Worm (Caenorhabditis elegans): ENCODE measurements around the gene srh-61.
A peak's percentile ranks its signal among the peaks of the same experiment; 100 is the strongest.

Gene srh-61

ce11 chrII:12506511-12506910 lies 9.7 kb downstream of the srh-61 start:
- no peak for TF ChIP-seq C34F6.9 (tag; optimal IDR thresholded peaks at IDR 0.05)
- TF ChIP-seq blmp-1 (tag; optimal IDR thresholded peaks at IDR 0.05; ENCODE audit: insufficient read depth): no peak
- no peak for TF ChIP-seq aly-2 (tag; optimal IDR thresholded peaks at IDR 0.05)
- no peak for TF ChIP-seq gmeb-1 (tag; optimal IDR thresholded peaks at IDR 0.05)
- TF ChIP-seq elt-1 (tag; optimal IDR thresholded peaks at IDR 0.05): no peak
- TF ChIP-seq sma-9 (GFP tag; optimal IDR thresholded peaks at IDR 0.05): no peak
- TF ChIP-seq sma-9 (tag; optimal IDR thresholded peaks at IDR 0.05): no peak
- TF ChIP-seq lin-13 (GFP tag; optimal IDR thresholded peaks at IDR 0.05): no peak
- TF ChIP-seq F13H6.1 (tag; optimal IDR thresholded peaks at IDR 0.05): no peak
- TF ChIP-seq nhr-10 (tag; optimal IDR thresholded peaks at IDR 0.05): no peak
- no peak for TF ChIP-seq ztf-4 (tag; optimal IDR thresholded peaks at IDR 0.05)
- TF ChIP-seq snpc-4 (tag; optimal IDR thresholded peaks at IDR 0.05): no peak
- no peak for TF ChIP-seq elt-3 (tag; optimal IDR thresholded peaks at IDR 0.05)
- no peak for TF ChIP-seq lin-39 (tag; optimal IDR thresholded peaks at IDR 0.05)
- TF ChIP-seq nhr-129 (tag; optimal IDR thresholded peaks at IDR 0.05): no peak
- TF ChIP-seq egl-27 (tag; optimal IDR thresholded peaks at IDR 0.05): no peak
- no peak for TF ChIP-seq unc-62 (GFP tag; optimal IDR thresholded peaks at IDR 0.05)
- no peak for TF ChIP-seq lin-11 (tag; optimal IDR thresholded peaks at IDR 0.05)
- TF ChIP-seq nhr-21 (tag; optimal IDR thresholded peaks at IDR 0.05): no peak

DNA sequence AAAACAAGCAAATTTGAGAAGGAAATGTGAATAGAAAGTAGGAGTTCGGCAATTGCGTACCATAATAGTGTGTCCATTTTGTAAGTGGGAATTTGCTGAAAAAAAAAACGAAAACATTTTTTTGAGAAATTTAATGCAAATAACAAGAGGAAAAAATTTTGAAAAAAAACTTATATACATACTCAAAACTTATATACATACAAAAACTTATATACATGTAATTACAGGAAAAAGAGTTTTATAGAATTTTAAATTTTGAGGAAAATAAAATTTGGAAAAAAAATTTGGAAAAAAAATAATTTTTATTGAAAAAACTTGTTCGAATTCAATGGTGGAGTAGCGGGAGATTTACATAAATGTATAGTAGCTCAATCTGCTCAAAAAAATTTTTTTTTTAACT lies 13.4 kb downstream of the srh-61 start, which contains the start of gene ador-1:
Gene ador-1 (minus strand): TSS at position 101 of the 400 bp plus-strand sequence.
- TF ChIP-seq zag-1 (tag; optimal IDR thresholded peaks at IDR 0.05) (no peak), aly-2 (tag; optimal IDR thresholded peaks at IDR 0.05) (no peak), ztf-1 (GFP tag; conservative IDR thresholded peaks at IDR 0.05) (no peak)

DNA sequence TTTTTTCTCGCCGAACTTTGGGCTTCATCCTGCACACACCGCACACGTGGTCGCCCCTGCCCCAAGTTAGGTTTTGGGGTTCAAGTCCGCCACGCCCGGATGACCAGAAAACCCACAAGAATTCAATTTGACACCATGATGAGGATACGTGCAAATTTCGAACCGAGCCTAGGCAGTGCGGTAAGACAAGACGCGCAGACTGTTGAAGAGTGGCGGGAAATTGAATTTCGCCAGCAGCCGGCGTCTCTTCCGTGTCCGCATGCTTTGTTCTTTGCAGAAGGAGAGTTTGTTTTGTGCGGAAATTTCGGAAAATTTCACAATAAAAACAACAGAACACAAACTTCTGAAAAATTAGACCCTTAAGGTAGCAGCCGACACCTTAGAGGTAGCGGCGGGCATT lies 16.2 kb downstream of the srh-61 start:
- TF ChIP-seq skn-1 (tag; optimal IDR thresholded peaks at IDR 0.05): no peak

- TF ChIP-seq unc-39 (tag; optimal IDR thresholded peaks at IDR 0.05): no peak
- TF ChIP-seq fos-1 (tag; optimal IDR thresholded peaks at IDR 0.05): no peak
- no peak for TF ChIP-seq ama-1 (optimal IDR thresholded peaks at IDR 0.05)
- TF ChIP-seq elt-3 (tag; optimal IDR thresholded peaks at IDR 0.05): no peak
- TF ChIP-seq unc-55 (GFP tag; optimal IDR thresholded peaks at IDR 0.05): no peak
- TF ChIP-seq C34F6.9 (tag; optimal IDR thresholded peaks at IDR 0.05): no peak
- no peak for TF ChIP-seq nhr-6 (tag; optimal IDR thresholded peaks at IDR 0.05)
- TF ChIP-seq nhr-129 (tag; optimal IDR thresholded peaks at IDR 0.05): no peak
- TF ChIP-seq F13H6.1 (tag; optimal IDR thresholded peaks at IDR 0.05): no peak
- no peak for TF ChIP-seq skn-1 (tag; optimal IDR thresholded peaks at IDR 0.05)
- no peak for TF ChIP-seq peb-1 (tag; optimal IDR thresholded peaks at IDR 0.05)
- no peak for TF ChIP-seq Y55F3AM.14 (GFP tag; optimal IDR thresholded peaks at IDR 0.05)
- no peak for TF ChIP-seq lin-11 (tag; optimal IDR thresholded peaks at IDR 0.05)
- TF ChIP-seq mab-5 (tag; optimal IDR thresholded peaks at IDR 0.05): no peak
- no peak for TF ChIP-seq lin-39 (tag; optimal IDR thresholded peaks at IDR 0.05)
- no peak for TF ChIP-seq egl-27 (tag; optimal IDR thresholded peaks at IDR 0.05)
- no peak for TF ChIP-seq sma-3 (GFP tag; optimal IDR thresholded peaks at IDR 0.05)
- TF ChIP-seq sma-9 (GFP tag; optimal IDR thresholded peaks at IDR 0.05): no peak
- TF ChIP-seq sma-9 (tag; optimal IDR thresholded peaks at IDR 0.05): no peak
- no peak for TF ChIP-seq lin-13 (GFP tag; optimal IDR thresholded peaks at IDR 0.05)
- TF ChIP-seq ztf-11 (tag; optimal IDR thresholded peaks at IDR 0.05): no peak
These were observed 19.2 kb downstream of the srh-61 start, which contains the start of gene T21B4.3 for ce11 chrII:12496981-12497380. TSS of gene T21B4.3 (minus strand) at chrII:12497081.

- TF ChIP-seq sem-4 (tag; optimal IDR thresholded peaks at IDR 0.05) (peak; percentile 46), sma-9 (GFP tag; optimal IDR thresholded peaks at IDR 0.05) (peak; percentile 85), sma-9 (tag; optimal IDR thresholded peaks at IDR 0.05) (no peak), crh-2 (tag; optimal IDR thresholded peaks at IDR 0.05) (peak; percentile 60), lin-13 (GFP tag; optimal IDR thresholded peaks at IDR 0.05) (no peak), nhr-237 (tag; optimal IDR thresholded peaks at IDR 0.05) (no peak), aly-2 (tag; optimal IDR thresholded peaks at IDR 0.05) (no peak), nhr-23 (tag; optimal IDR thresholded peaks at IDR 0.05) (no peak), peb-1 (tag; optimal IDR thresholded peaks at IDR 0.05) (no peak), zag-1 (tag; optimal IDR thresholded peaks at IDR 0.05) (no peak), unc-39 (tag; optimal IDR thresholded peaks at IDR 0.05) (no peak), elt-1 (tag; optimal IDR thresholded peaks at IDR 0.05) (no peak), unc-55 (GFP tag; optimal IDR thresholded peaks at IDR 0.05) (peak; percentile 71), ceh-82 (tag; optimal IDR thresholded peaks at IDR 0.05) (no peak), ZK546.5 (tag; optimal IDR thresholded peaks at IDR 0.05) (no peak), gmeb-1 (tag; optimal IDR thresholded peaks at IDR 0.05) (peak; percentile 69), sma-3 (GFP tag; optimal IDR thresholded peaks at IDR 0.05) (peak; percentile 65), nhr-12 (tag; optimal IDR thresholded peaks at IDR 0.05) (no peak), nhr-21 (tag; optimal IDR thresholded peaks at IDR 0.05) (peak; percentile 60), ztf-11 (tag; optimal IDR thresholded peaks at IDR 0.05) (no peak), alr-1 (tag; optimal IDR thresholded peaks at IDR 0.05) (no peak), ztf-4 (tag; optimal IDR thresholded peaks at IDR 0.05) (no peak), C34F6.9 (tag; optimal IDR thresholded peaks at IDR 0.05) (peak; percentile 56), mdl-1 (tag; optimal IDR thresholded peaks at IDR 0.05) (no peak), egl-27 (tag; optimal IDR thresholded peaks at IDR 0.05) (peak; percentile 53), mbf-1 (tag; optimal IDR thresholded peaks at IDR 0.05) (no peak), ama-1 (optimal IDR thresholded peaks at IDR 0.05) (no peak), lin-11 (tag; optimal IDR thresholded peaks at IDR 0.05) (peak; percentile 69), dmd-4 (tag; optimal IDR thresholded peaks at IDR 0.05) (no peak), nhr-10 (tag; optimal IDR thresholded peaks at IDR 0.05) (no peak)
These were observed 21.6 kb downstream of the srh-61 start, which contains the start of gene col-85 for ce11 chrII:12494556-12495131. TSS of gene col-85 (minus strand) at chrII:12495095.

Data from whole organism, L2 larva.